Fruit fly (Drosophila melanogaster) whole organism, embryonic: ENCODE measurements around the gene Dis3l2.

Experiments
- Asciz ChIP-seq: fragments of 200-800 bp; sonication (Bioruptor generic); optimal IDR thresholded peaks from 2 replicates; lab custom pipeline; 2017; ENCODE audit warnings: missing biosample characterization, mild to moderate bottlenecking, missing genetic modification characterization, missing genetic modification reagents
- CG10321 ChIP-seq: fragments of 200-800 bp; sonication (Bioruptor generic); IDR thresholded peaks from 2 replicates; pipeline ENCODE4 v1.3.6; 2022; ENCODE audit warnings: missing biosample characterization, missing genetic modification characterization
- CG10366 ChIP-seq: fragments of 200-800 bp; sonication (Bioruptor generic); IDR thresholded peaks from 2 replicates; pipeline ENCODE4 v1.3.6; 2022; ENCODE audit warnings: missing biosample characterization, missing genetic modification characterization
- CG11247 ChIP-seq: fragments of 200-800 bp; sonication (Bioruptor generic); IDR thresholded peaks from 2 replicates; pipeline ENCODE4 v1.3.6; 2022; ENCODE audit warnings: missing biosample characterization, missing genetic modification characterization
- CG12236 ChIP-seq: fragments of 200-800 bp; sonication (Bioruptor generic); optimal IDR thresholded peaks from 2 replicates; lab custom pipeline; 2016; ENCODE audit warnings: missing biosample characterization, missing genetic modification characterization
- CG12769 ChIP-seq: fragments of 200-800 bp; sonication (Bioruptor generic); optimal IDR thresholded peaks from 2 replicates; lab custom pipeline; 2019; ENCODE audit warnings: missing biosample characterization, mild to moderate bottlenecking, missing genetic modification characterization, moderate library complexity
- CG16815 ChIP-seq: fragments of 200-800 bp; sonication (Bioruptor generic); optimal IDR thresholded peaks from 3 replicates; lab custom pipeline; 2017; ENCODE audit warnings: missing biosample characterization, mild to moderate bottlenecking, missing genetic modification characterization
- CG17568 ChIP-seq: fragments of 200-800 bp; sonication (Bioruptor generic); optimal IDR thresholded peaks from 2 replicates; lab custom pipeline; 2018; ENCODE audit warnings: missing biosample characterization, mild to moderate bottlenecking, missing genetic modification characterization, moderate library complexity
- CG17829 ChIP-seq: fragments of 200-800 bp; optimal IDR thresholded peaks from 2 replicates; lab custom pipeline; 2019; ENCODE audit warnings: missing biosample characterization, mild to moderate bottlenecking, missing genetic modification characterization, moderate library complexity
- CG2116 ChIP-seq: fragments of 200-800 bp; sonication (Bioruptor generic); optimal IDR thresholded peaks from 3 replicates; lab custom pipeline; 2018; ENCODE audit warnings: missing biosample characterization, mild to moderate bottlenecking, missing genetic modification characterization
- CG2712 ChIP-seq: fragments of 200-800 bp; optimal IDR thresholded peaks from 3 replicates; lab custom pipeline; 2019; ENCODE audit warnings: missing biosample characterization, mild to moderate bottlenecking, missing genetic modification characterization, moderate library complexity
- CG31441 ChIP-seq: fragments of 200-800 bp; sonication (Bioruptor generic); IDR thresholded peaks from 2 replicates; pipeline ENCODE4 v1.3.6; 2022; ENCODE audit warnings: missing biosample characterization, missing genetic modification characterization
- CG34224 ChIP-seq: fragments of 200-800 bp; sonication (Bioruptor generic); IDR thresholded peaks from 3 replicates; pipeline ENCODE4 v1.3.6; 2022; ENCODE audit warnings: missing biosample characterization, missing genetic modification characterization; ENCODE audit not compliant: partially characterized antibody
- CG34422 ChIP-seq: fragments of 200-800 bp; sonication (Bioruptor generic); IDR thresholded peaks from 3 replicates; pipeline ENCODE4 v1.3.6; 2022; ENCODE audit warnings: missing biosample characterization, missing genetic modification characterization
- CG3838 ChIP-seq: fragments of 200-800 bp; sonication (Bioruptor generic); optimal IDR thresholded peaks from 3 replicates; lab custom pipeline; 2016; ENCODE audit warnings: missing biosample characterization, missing genetic modification characterization
- CG4360 ChIP-seq: fragments of 200-800 bp; sonication (Bioruptor generic); IDR thresholded peaks from 2 replicates; pipeline ENCODE4 v1.3.6; 2022; ENCODE audit warnings: missing biosample characterization, missing genetic modification characterization
- CG4707 ChIP-seq: fragments of 200-800 bp; sonication (Bioruptor generic); optimal IDR thresholded peaks from 2 replicates; lab custom pipeline; 2018; ENCODE audit warnings: missing biosample characterization, mild to moderate bottlenecking, missing genetic modification characterization, moderate library complexity
- CG7357 ChIP-seq: fragments of 200-800 bp; sonication (Bioruptor generic); IDR thresholded peaks from 3 replicates; pipeline ENCODE4 v1.3.6; 2022; ENCODE audit warnings: missing biosample characterization, missing genetic modification characterization
- CG8290 ChIP-seq, 3 experiments: fragments of 200-800 bp; sonication (Bioruptor generic); optimal IDR thresholded peaks; 2 replicates each; lab custom pipeline; 2016 to 2019; ENCODE audit warnings: missing biosample characterization in 3 of 3, missing genetic modification characterization in 3 of 3, mild to moderate bottlenecking in 2 of 3, moderate library complexity in 1 of 3
- CG9437 ChIP-seq: fragments of 200-800 bp; sonication (Bioruptor generic); optimal IDR thresholded peaks from 2 replicates; lab custom pipeline; 2018; ENCODE audit warnings: missing biosample characterization, mild to moderate bottlenecking, missing genetic modification characterization
- Camta ChIP-seq: fragments of 200-800 bp; sonication (Bioruptor generic); optimal IDR thresholded peaks from 2 replicates; lab custom pipeline; 2016; ENCODE audit warnings: missing biosample characterization, missing genetic modification characterization
- HmgD ChIP-seq: fragments of 200-800 bp; sonication (Bioruptor generic); optimal IDR thresholded peaks from 3 replicates; lab custom pipeline; 2016; ENCODE audit warnings: missing biosample characterization, missing genetic modification characterization
- Med ChIP-seq: fragments of 200-800 bp; sonication (Bioruptor generic); peaks from one replicate; lab custom pipeline; 2016; ENCODE audit warnings: missing biosample characterization, missing genetic modification characterization, mild to moderate bottlenecking, inconsistent platforms, moderate library complexity
- Opbp ChIP-seq: fragments of 200-800 bp; sonication (Bioruptor generic); IDR thresholded peaks from 3 replicates; pipeline ENCODE4 v1.3.6; 2022; ENCODE audit warnings: missing biosample characterization, missing genetic modification characterization; ENCODE audit not compliant: partially characterized antibody
- Six4 ChIP-seq: fragments of 200-800 bp; sonication (Bioruptor generic); optimal IDR thresholded peaks from 2 replicates; lab custom pipeline; 2016; ENCODE audit warnings: missing biosample characterization, missing genetic modification characterization
- Sry-β ChIP-seq: fragments of 200-800 bp; sonication (Bioruptor generic); optimal IDR thresholded peaks from 2 replicates; lab custom pipeline; 2018; ENCODE audit warnings: missing biosample characterization, mild to moderate bottlenecking, missing genetic modification characterization, moderate library complexity
- br ChIP-seq: fragments of >200 bp; optimal IDR thresholded peaks from 2 replicates; lab custom pipeline; 2017
- croc ChIP-seq: fragments of 200-800 bp; sonication (Bioruptor generic); conservative IDR thresholded peaks from 3 replicates; pipeline ENCODE4 v1.3.6; 2022; ENCODE audit warnings: missing biosample characterization, missing genetic modification characterization
- crp ChIP-seq, 2 experiments: fragments of 200-800 bp; sonication (Bioruptor generic); optimal IDR thresholded peaks; 2 replicates in 1 of 2; 3 replicates in 1 of 2; lab custom pipeline; 2017; ENCODE audit warnings: missing biosample characterization in 2 of 2, missing genetic modification characterization in 2 of 2, mild to moderate bottlenecking in 1 of 2, moderate library complexity in 1 of 2
- dm ChIP-seq: fragments of 200-800 bp; sonication (Bioruptor generic); optimal IDR thresholded peaks from 3 replicates; lab custom pipeline; 2016; ENCODE audit warnings: missing biosample characterization, missing genetic modification characterization
- exex ChIP-seq: fragments of 200-800 bp; sonication (Bioruptor generic); optimal IDR thresholded peaks from 4 replicates; lab custom pipeline; 2018; ENCODE audit warnings: missing biosample characterization, mild to moderate bottlenecking, missing genetic modification characterization, moderate library complexity
- fu2 ChIP-seq: fragments of 200-800 bp; sonication (Bioruptor generic); optimal IDR thresholded peaks from 2 replicates; lab custom pipeline; 2016; ENCODE audit warnings: missing biosample characterization, missing genetic modification characterization
- gt ChIP-seq: fragments of 200-800 bp; sonication (Bioruptor generic); IDR thresholded peaks from 2 replicates; pipeline ENCODE4 v1.3.6; 2022; ENCODE audit warnings: missing biosample characterization, missing genetic modification characterization
- hb ChIP-seq: fragments of 200-800 bp; sonication (Bioruptor generic); IDR thresholded peaks from 3 replicates; pipeline ENCODE4 v1.3.6; 2022; ENCODE audit warnings: missing biosample characterization, missing genetic modification characterization; ENCODE audit not compliant: partially characterized antibody
- inv ChIP-seq: fragments of 200-800 bp; sonication (Bioruptor generic); IDR thresholded peaks from 2 replicates; pipeline ENCODE4 v1.3.6; 2022; ENCODE audit warnings: missing biosample characterization, missing genetic modification characterization; ENCODE audit not compliant: partially characterized antibody
- knrl ChIP-seq: fragments of 200-800 bp; sonication (Bioruptor generic); IDR thresholded peaks from 3 replicates; pipeline ENCODE4 v1.3.6; 2022; ENCODE audit warnings: missing biosample characterization, missing genetic modification characterization; ENCODE audit not compliant: partially characterized antibody
- mld ChIP-seq: fragments of 200-800 bp; sonication (Bioruptor generic); IDR thresholded peaks from 3 replicates; pipeline ENCODE4 v1.3.6; 2022; ENCODE audit warnings: missing biosample characterization, missing genetic modification characterization; ENCODE audit not compliant: partially characterized antibody
- nerfin-1 ChIP-seq: fragments of 200-800 bp; sonication (Bioruptor generic); optimal IDR thresholded peaks from 3 replicates; lab custom pipeline; 2019; ENCODE audit warnings: missing biosample characterization, mild to moderate bottlenecking, missing genetic modification characterization, moderate library complexity
- org-1 ChIP-seq: fragments of 200-800 bp; sonication (Bioruptor generic); optimal IDR thresholded peaks from 2 replicates; lab custom pipeline; 2017; ENCODE audit warnings: missing biosample characterization, missing genetic modification characterization
- pita ChIP-seq: fragments of 200-800 bp; sonication (Bioruptor generic); optimal IDR thresholded peaks from 2 replicates; lab custom pipeline; 2017; ENCODE audit warnings: missing biosample characterization, mild to moderate bottlenecking, missing genetic modification characterization
- pros ChIP-seq: fragments of 200-800 bp; sonication (Bioruptor generic); optimal IDR thresholded peaks from 3 replicates; lab custom pipeline; 2019; ENCODE audit warnings: missing biosample characterization, mild to moderate bottlenecking, missing genetic modification characterization, moderate library complexity
- pum ChIP-seq: fragments of 200-800 bp; sonication (Bioruptor generic); optimal IDR thresholded peaks from 2 replicates; lab custom pipeline; 2016; ENCODE audit warnings: missing biosample characterization, missing genetic modification characterization
- slp2 ChIP-seq: fragments of 200-800 bp; sonication (Bioruptor generic); optimal IDR thresholded peaks from 2 replicates; lab custom pipeline; 2016; ENCODE audit warnings: missing biosample characterization, missing genetic modification characterization
- stwl ChIP-seq: fragments of 200-800 bp; sonication (Bioruptor generic); optimal IDR thresholded peaks from 3 replicates; lab custom pipeline; 2018; ENCODE audit warnings: missing biosample characterization, mild to moderate bottlenecking, missing genetic modification characterization, moderate library complexity
- trem ChIP-seq: fragments of 200-800 bp; optimal IDR thresholded peaks from 3 replicates; lab custom pipeline; 2019; ENCODE audit warnings: missing biosample characterization, mild to moderate bottlenecking, missing genetic modification characterization, moderate library complexity
- z ChIP-seq: fragments of 200-800 bp; sonication (Bioruptor generic); IDR thresholded peaks from 3 replicates; pipeline ENCODE4 v1.3.6; 2022; ENCODE audit warnings: missing biosample characterization, missing genetic modification characterization
- zen ChIP-seq: fragments of 200-800 bp; sonication (Bioruptor generic); optimal IDR thresholded peaks from 3 replicates; lab custom pipeline; 2018; ENCODE audit warnings: missing biosample characterization, mild to moderate bottlenecking, missing genetic modification characterization, moderate library complexity

Gene Dis3l2

DNA sequence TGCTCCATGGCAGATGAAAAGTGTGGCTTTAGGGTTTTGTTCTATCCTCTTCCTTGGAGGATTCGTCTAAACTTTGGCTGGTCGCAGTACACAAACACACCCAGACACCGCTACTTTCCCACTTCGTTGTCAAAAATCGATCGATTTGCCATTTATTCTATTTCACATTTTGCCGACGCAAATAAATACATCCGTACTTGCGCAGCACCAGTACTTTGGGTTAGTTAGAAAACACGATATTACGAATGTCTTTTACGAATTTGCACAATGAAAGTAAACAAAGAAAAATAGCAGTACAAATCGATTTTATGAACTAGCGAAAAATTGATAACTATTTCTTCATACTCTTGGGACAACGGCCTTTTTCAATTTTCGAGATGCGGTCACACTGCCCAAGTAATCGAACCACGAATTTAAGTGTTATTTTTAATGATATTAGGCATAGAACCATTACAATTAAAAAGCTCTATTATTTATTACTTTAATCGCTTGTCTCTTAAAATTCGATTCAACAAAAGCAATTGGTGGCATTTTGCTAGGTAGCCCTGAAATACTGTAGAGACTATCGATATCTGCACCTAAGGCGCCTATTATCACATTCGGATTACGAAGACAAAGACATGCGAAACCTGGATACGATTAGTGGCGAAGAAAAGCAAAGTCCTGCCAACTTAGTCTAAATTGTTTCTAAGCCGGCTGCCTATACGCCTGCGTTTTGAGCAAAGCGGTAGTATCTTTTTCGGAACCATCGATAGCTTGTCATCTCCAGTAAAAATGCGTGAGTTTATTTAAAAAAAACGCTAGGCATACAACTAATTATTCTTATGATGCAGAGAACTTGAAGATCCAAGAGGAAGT is 45.3 kb downstream of the Dis3l2 start, which contains the start of the genes DIP2 and wac (continued):
- TF ChIP-seq HmgD (GFP tag; lab: Kevin White, UChicago) (peak; percentile 78), CG7357 (GFP tag; lab: Robert Waterston, UW) (no peak; the same call in 2 of the 3 replicates), pros (GFP tag; lab: Kevin White, UChicago) (peak; percentile 97), Sry-β (GFP tag; lab: Kevin White, UChicago) (peak; percentile 13), CG4360 (GFP tag; lab: Robert Waterston, UW) (no peak), pita (GFP tag; lab: Kevin White, UChicago) (peak; percentile 46), CG8290 (GFP tag; optimal IDR thresholded peaks at IDR 0.05; lab: Kevin White, UChicago) (peak; percentile 60), CG8290 (tag; optimal IDR thresholded peaks at IDR 0.05; lab: Kevin White, UChicago) (peak; percentile 27 to 90), zen (tag; lab: Kevin White, UChicago) (peak; percentile 57), Med (peak; percentile 98), CG12236 (GFP tag; lab: Kevin White, UChicago) (peak; percentile 45), CG2712 (tag; lab: Kevin White, UChicago) (peak; percentile 74), CG16815 (GFP tag; lab: Kevin White, UChicago) (peak; percentile 29), CG4707 (peak; percentile 8), mld (GFP tag; lab: Robert Waterston, UW) (peak; percentile 63; the same call in 2 of the 3 replicates), exex (tag; lab: Kevin White, UChicago) (no peak), CG17568 (GFP tag; lab: Kevin White, UChicago) (no peak), Asciz (GFP tag; lab: Kevin White, UChicago) (no peak), Camta (GFP tag; lab: Kevin White, UChicago) (peak; percentile 50), Six4 (GFP tag; lab: Kevin White, UChicago) (peak; percentile 73), pum (GFP tag; lab: Kevin White, UChicago) (peak; percentile 86), CG31441 (GFP tag; lab: Robert Waterston, UW) (no peak; the same call in 1 of the 2 replicates), CG34422 (GFP tag; lab: Robert Waterston, UW) (peak; percentile 82), br (lab: Kevin White, UChicago) (no peak), z (GFP tag; lab: Robert Waterston, UW) (no peak), gt (GFP tag; lab: Robert Waterston, UW) (no peak), slp2 (GFP tag; lab: Kevin White, UChicago) (peak; percentile 68), CG11247 (GFP tag; lab: Robert Waterston, UW) (peak; percentile 80), fu2 (GFP tag; lab: Kevin White, UChicago) (peak; percentile 78), CG34224 (GFP tag; lab: Robert Waterston, UW) (peak; percentile 86), org-1 (GFP tag; lab: Kevin White, UChicago) (no peak)

DNA sequence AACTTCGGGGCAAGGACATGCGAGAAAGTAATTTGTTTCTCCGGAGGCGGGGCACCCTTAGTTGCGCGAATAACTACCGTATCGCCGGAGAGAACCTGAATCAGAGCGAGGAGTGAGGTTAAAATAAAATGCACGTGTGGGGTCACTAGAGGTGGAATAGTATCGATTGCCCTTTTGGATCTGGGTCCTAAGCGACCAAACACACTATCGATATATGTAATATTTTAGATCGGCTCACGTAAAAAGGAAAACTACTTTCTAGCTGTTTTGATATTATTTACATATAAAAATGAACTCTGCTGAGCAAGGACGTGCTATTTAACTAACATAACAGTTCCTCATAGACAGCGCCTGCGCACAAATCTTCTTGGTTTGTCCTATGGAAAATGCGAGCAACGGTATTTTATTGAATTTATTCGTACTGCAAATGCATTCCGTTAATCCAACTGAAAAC is 50.2 kb downstream of the Dis3l2 start:
- TF ChIP-seq knrl (GFP tag; lab: Robert Waterston, UW) = peak; percentile 84
- TF ChIP-seq CG10366 (GFP tag; lab: Robert Waterston, UW) = no peak
- TF ChIP-seq hb (GFP tag; lab: Robert Waterston, UW) = peak; percentile 58; the same call in 2 of the 3 replicates
- peak; percentile 7 for TF ChIP-seq CG17829 (tag; lab: Kevin White, UChicago)
- TF ChIP-seq Med = peak; percentile 79
- TF ChIP-seq Opbp = peak; percentile 84
- peak; percentile 98 for TF ChIP-seq dm (GFP tag; lab: Kevin White, UChicago)
- peak; percentile 62 for TF ChIP-seq CG2116
- TF ChIP-seq CG9437 (GFP tag; lab: Kevin White, UChicago) = no peak
- TF ChIP-seq CG12769 (tag; lab: Kevin White, UChicago) = peak; percentile 19
- TF ChIP-seq inv (GFP tag; lab: Robert Waterston, UW) = peak; percentile 71
- peak; percentile 25 for TF ChIP-seq stwl (tag; lab: Kevin White, UChicago)
- TF ChIP-seq crp (GFP tag; optimal IDR thresholded peaks at IDR 0.05; lab: Kevin White, UChicago) = peak in 1 of 2 experiments; percentile 37
- peak; percentile 50; the same call in 1 of the 2 replicates for TF ChIP-seq CG10321
- peak; percentile 70 for TF ChIP-seq trem (tag; lab: Kevin White, UChicago)
- TF ChIP-seq nerfin-1 (tag; lab: Kevin White, UChicago) = peak; percentile 87
- no peak for TF ChIP-seq croc
- no peak for TF ChIP-seq CG3838
